Worm (Caenorhabditis elegans) whole organism, L2 larva: ENCODE data around the gene irld-27.

Experiments used
- C34F6.9 ChIP-seq: fragments of 150-350 bp; optimal IDR thresholded peaks from 2 replicates; lab custom pipeline; 2014; ENCODE audit warnings: missing biosample characterization, missing genetic modification characterization
- F13H6.1 ChIP-seq: sonication (generic microtip); optimal IDR thresholded peaks from 2 replicates; lab custom pipeline; 2016; ENCODE audit warnings: missing genetic modification characterization, missing compliant biosample characterization
- ama-1 ChIP-seq: fragments of 150-350 bp; optimal IDR thresholded peaks from 2 replicates; lab custom pipeline; 2018; ENCODE audit warnings: inconsistent platforms
- blmp-1 ChIP-seq: sonication (generic microtip); optimal IDR thresholded peaks from 2 replicates; lab custom pipeline; 2017; ENCODE audit warnings: missing genetic modification characterization, mild to moderate bottlenecking, missing compliant biosample characterization, antibody characterized with exemption, moderate library complexity; ENCODE audit not compliant: insufficient read depth
- lin-11 ChIP-seq: fragments of 150-350 bp; sonication (generic microtip); optimal IDR thresholded peaks from 2 replicates; lab custom pipeline; 2014; ENCODE audit warnings: missing biosample characterization, missing genetic modification characterization, inconsistent platforms, mixed read lengths
- lsy-2 ChIP-seq, 2 experiments: fragments of 150-350 bp in 1 of 2; sonication (generic microtip) in 1 of 2; optimal IDR thresholded peaks; 2 replicates each; lab custom pipeline; 2014 to 2017; ENCODE audit warnings: missing biosample characterization in 2 of 2, missing genetic modification characterization in 2 of 2
- mbf-1 ChIP-seq: sonication (generic microtip); optimal IDR thresholded peaks from 2 replicates; lab custom pipeline; 2017; ENCODE audit warnings: missing biosample characterization, missing genetic modification characterization
- nhr-23 ChIP-seq: fragments of 150-350 bp; optimal IDR thresholded peaks from 2 replicates; lab custom pipeline; 2014; ENCODE audit warnings: missing biosample characterization, missing genetic modification reagents, missing genetic modification characterization
- nhr-77 ChIP-seq: fragments of 150-350 bp; optimal IDR thresholded peaks from 2 replicates; lab custom pipeline; 2014; ENCODE audit warnings: missing biosample characterization, missing genetic modification characterization
- skn-1 ChIP-seq: sonication (generic microtip); optimal IDR thresholded peaks from 2 replicates; lab custom pipeline; 2017; ENCODE audit warnings: missing biosample characterization, missing genetic modification characterization
- unc-39 ChIP-seq: fragments of 150-350 bp; optimal IDR thresholded peaks from 2 replicates; lab custom pipeline; 2014; ENCODE audit warnings: missing biosample characterization, missing genetic modification characterization
- ztf-1 ChIP-seq: fragments of 200-800 bp; sonication (Bioruptor generic); conservative IDR thresholded peaks from 2 replicates; pipeline ENCODE4 v1.3.6; 2022; ENCODE audit warnings: missing genetic modification characterization, missing compliant biosample characterization
- ztf-11 ChIP-seq: sonication (generic microtip); optimal IDR thresholded peaks from 2 replicates; lab custom pipeline; 2017; ENCODE audit warnings: missing biosample characterization, missing genetic modification characterization

DNA sequence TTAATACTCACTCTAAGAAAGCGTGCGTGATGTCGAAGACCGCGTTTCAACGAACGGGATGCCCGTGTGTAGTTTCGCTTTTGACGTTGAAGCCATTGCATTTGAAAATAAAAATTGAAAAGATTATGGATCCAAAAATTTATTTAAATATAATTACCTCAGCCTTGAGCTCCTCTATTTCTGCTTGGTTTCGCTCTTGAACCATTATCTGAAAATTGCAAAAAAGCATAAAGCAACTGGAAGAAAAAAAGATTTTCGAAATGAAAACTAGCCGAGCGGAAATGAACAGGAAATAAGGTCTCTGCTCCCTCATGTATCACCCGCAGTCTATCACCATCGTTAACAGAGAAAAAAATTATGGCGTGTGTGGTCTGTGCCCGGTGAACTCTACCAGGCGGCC lies 35.0 kb downstream of the irld-27 start, which contains the start of gene Y49F6C.6:
- TF ChIP-seq unc-39 (tag; lab: Kevin White, UChicago), result no peak
- no peak for TF ChIP-seq lin-11
- TF ChIP-seq C34F6.9, result no peak
- TF ChIP-seq mbf-1 (tag; lab: Kevin White, UChicago), result no peak
- TF ChIP-seq ztf-11, result no peak
- TF ChIP-seq blmp-1, result no peak
- no peak for TF ChIP-seq F13H6.1 (tag; lab: Kevin White, UChicago)
- TF ChIP-seq ztf-1 (GFP tag; lab: Robert Waterston, UW), result no peak
- TF ChIP-seq skn-1 (tag; lab: Kevin White, UChicago), result no peak
- TF ChIP-seq nhr-77 (tag; lab: Kevin White, UChicago), result no peak
- TF ChIP-seq nhr-23 (tag; lab: Kevin White, UChicago), result no peak
- TF ChIP-seq ama-1, result no peak
- no peak for TF ChIP-seq lsy-2 (tag; optimal IDR thresholded peaks at IDR 0.05; lab: Kevin White, UChicago)
